Fruit fly (Drosophila melanogaster): Measurements from ENCODE around the gene CG43350.

CG43350 gene

DNA sequence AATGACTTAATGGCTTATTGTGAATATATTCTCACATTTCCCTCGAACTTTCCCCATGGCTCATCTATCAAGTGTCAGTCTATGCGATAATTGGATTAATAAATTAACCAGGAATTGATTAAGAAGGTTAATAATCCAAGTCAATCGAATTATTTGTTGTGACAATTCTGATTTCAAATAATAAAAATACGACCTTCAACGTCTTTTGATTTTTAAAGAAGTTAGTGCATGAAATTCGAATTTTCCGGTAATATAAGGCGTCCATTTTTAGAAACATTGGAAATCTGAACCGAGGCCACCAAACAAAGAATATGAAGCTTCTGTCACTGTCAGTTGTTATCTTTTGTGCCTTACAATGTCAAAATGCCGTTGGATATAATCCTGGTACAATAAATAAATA is at the start of gene CG43350:
Gene CG43350 (plus strand): TSS at position 301 of the 400 bp plus-strand sequence.
- no peak for TF ChIP-seq CG9705 (GFP tag; optimal IDR thresholded peaks at IDR 0.05)
- no peak for TF ChIP-seq Abd-B (GFP tag; optimal IDR thresholded peaks at IDR 0.05)
- TF ChIP-seq lola (GFP tag; optimal IDR thresholded peaks at IDR 0.05) = no peak
- no peak for TF ChIP-seq ey (GFP tag; optimal IDR thresholded peaks at IDR 0.05)
- TF ChIP-seq N (GFP tag; optimal IDR thresholded peaks at IDR 0.05) = no peak
- TF ChIP-seq Hnf4 (GFP tag; optimal IDR thresholded peaks at IDR 0.05) = no peak
- TF ChIP-seq Mio (GFP tag; optimal IDR thresholded peaks at IDR 0.05) = no peak
- no peak for TF ChIP-seq brk (GFP tag; optimal IDR thresholded peaks at IDR 0.05)
- TF ChIP-seq tai (GFP tag; optimal IDR thresholded peaks at IDR 0.05) = no peak

DNA sequence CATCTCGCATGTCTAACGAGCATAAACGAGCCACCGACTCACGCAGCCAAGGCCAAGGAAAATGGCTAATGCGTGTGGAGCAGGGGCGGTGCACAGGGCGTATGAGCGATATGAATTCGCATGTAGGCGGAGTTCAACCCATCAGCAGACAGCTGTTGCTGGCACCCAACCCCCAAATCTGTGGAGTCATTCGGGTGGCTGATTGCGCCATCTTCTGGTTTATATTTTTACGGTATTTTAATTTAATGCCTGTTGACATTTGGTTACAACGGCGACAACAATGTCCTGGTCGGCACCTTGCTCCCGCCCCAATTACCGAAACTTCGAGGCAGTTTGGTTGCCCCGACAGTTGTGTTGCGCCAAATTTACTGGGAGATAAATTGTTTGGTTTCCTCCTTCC is 28.3 kb upstream of the CG43350 start:
- TF ChIP-seq dmrt93B (GFP tag; optimal IDR thresholded peaks at IDR 0.05) (no peak), woc (GFP tag; optimal IDR thresholded peaks at IDR 0.05) (no peak), Abd-B (GFP tag; optimal IDR thresholded peaks at IDR 0.05) (no peak)

DNA sequence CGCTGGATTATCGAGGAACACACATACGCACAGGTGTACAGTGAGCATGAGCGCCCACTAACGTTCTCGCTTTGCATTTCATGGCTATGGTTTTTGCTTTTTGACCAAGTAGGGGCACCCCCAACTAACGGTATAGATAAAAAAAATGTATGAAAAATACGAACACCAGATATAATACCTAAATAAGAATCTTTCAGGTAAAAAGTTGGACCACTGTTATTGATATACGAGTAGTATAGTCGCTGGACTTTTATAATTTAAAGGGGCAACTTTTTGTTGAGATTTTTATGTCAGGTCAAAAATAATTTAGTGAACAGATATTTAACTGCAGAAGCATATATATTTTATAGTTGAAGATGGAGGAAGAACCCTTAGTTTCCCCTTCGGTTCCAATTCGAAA is 21.9 kb upstream of the CG43350 start, which contains the start of gene CG17005:
Gene CG17005 (plus strand): TSS at position 301 of the 400 bp plus-strand sequence.
- TF ChIP-seq foxo (GFP tag; optimal IDR thresholded peaks at IDR 0.05) = no peak
- TF ChIP-seq brk (GFP tag; optimal IDR thresholded peaks at IDR 0.05) = no peak
- TF ChIP-seq Hr83 (GFP tag; optimal IDR thresholded peaks at IDR 0.05; ENCODE audit: poor library complexity, severe bottlenecking) = no peak
- TF ChIP-seq CG9705 (GFP tag; optimal IDR thresholded peaks at IDR 0.05) = no peak
- no peak for TF ChIP-seq HLH106 (tag; optimal IDR thresholded peaks at IDR 0.05)
- TF ChIP-seq N (GFP tag; optimal IDR thresholded peaks at IDR 0.05) = no peak
- no peak for TF ChIP-seq tai (GFP tag; optimal IDR thresholded peaks at IDR 0.05)
- no peak for TF ChIP-seq fru (GFP tag; optimal IDR thresholded peaks at IDR 0.05)
- no peak for TF ChIP-seq Hnf4 (GFP tag; optimal IDR thresholded peaks at IDR 0.05)
- TF ChIP-seq Hr78 (GFP tag; optimal IDR thresholded peaks at IDR 0.05) = no peak
- TF ChIP-seq psq (GFP tag; optimal IDR thresholded peaks at IDR 0.05) = no peak
- no peak for TF ChIP-seq Rel (GFP tag; optimal IDR thresholded peaks at IDR 0.05)
- no peak for TF ChIP-seq Rel (tag; optimal IDR thresholded peaks at IDR 0.05)
- TF ChIP-seq br (GFP tag; optimal IDR thresholded peaks at IDR 0.05) = no peak
- no peak for TF ChIP-seq Dfd (GFP tag; optimal IDR thresholded peaks at IDR 0.05)
- no peak for TF ChIP-seq CG32264 (GFP tag; optimal IDR thresholded peaks at IDR 0.05)
- TF ChIP-seq Myc (optimal IDR thresholded peaks at IDR 0.05) = no peak
- TF ChIP-seq rgr (GFP tag; optimal IDR thresholded peaks at IDR 0.05) = no peak
- no peak for TF ChIP-seq Abd-B (GFP tag; optimal IDR thresholded peaks at IDR 0.05)
- no peak for TF ChIP-seq Vsx2 (GFP tag; optimal IDR thresholded peaks at IDR 0.05; ENCODE audit: partially characterized antibody)
- TF ChIP-seq dmrt93B (GFP tag; optimal IDR thresholded peaks at IDR 0.05) = no peak

dm6 chr2L:9330628-9331027 is 18.7 kb upstream of the CG43350 start, which contains the start of gene Cks30A:
Gene Cks30A (plus strand): TSS chr2L:9330763.
- TF ChIP-seq jim (GFP tag; optimal IDR thresholded peaks at IDR 0.05) = no peak
- no peak for TF ChIP-seq fru (GFP tag; optimal IDR thresholded peaks at IDR 0.05)
- no peak for TF ChIP-seq brk (GFP tag; optimal IDR thresholded peaks at IDR 0.05)
- no peak for TF ChIP-seq Hnf4 (GFP tag; optimal IDR thresholded peaks at IDR 0.05)
- no peak for TF ChIP-seq Dif (GFP tag; optimal IDR thresholded peaks at IDR 0.05; ENCODE audit: partially characterized antibody)
- no peak for TF ChIP-seq Myc (optimal IDR thresholded peaks at IDR 0.05)
- no peak for TF ChIP-seq sv (GFP tag; optimal IDR thresholded peaks at IDR 0.05)
- TF ChIP-seq HLH106 (tag; optimal IDR thresholded peaks at IDR 0.05) = no peak
- no peak for TF ChIP-seq Dfd (GFP tag; optimal IDR thresholded peaks at IDR 0.05)
- no peak for TF ChIP-seq psq (GFP tag; optimal IDR thresholded peaks at IDR 0.05)

DNA sequence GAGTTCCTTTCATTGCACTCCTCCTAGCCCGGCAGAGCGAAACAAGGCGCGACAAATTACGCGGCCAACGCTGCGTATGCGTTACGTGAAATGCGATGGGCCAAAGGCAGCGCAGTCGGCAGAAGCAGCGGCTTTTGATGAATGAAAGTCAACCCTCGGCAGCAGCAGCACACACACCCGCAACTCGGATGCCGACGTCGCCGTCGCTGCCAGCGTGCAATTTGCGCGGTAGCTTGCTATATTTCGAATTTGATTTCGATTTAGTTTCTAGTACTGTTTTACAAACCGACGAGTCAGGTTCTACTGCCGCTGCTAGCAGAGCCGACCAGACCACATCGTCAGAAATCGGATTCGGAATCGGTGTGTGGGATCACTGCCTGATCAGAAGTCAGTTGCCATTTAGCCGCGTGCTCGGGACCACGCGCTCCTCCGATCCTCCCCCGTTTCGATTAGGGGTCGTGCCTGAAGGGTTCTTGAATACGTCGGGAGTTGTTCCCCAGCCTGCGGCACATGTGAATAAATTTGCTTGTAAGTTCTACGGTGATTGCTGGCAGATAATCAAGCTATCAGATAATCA is 16.0 kb upstream of the CG43350 start, which contains the start of gene Eaat1:
Gene Eaat1 (plus strand): TSS at position 268 of the 577 bp plus-strand sequence.
- TF ChIP-seq Vsx2 (GFP tag; optimal IDR thresholded peaks at IDR 0.05; ENCODE audit: partially characterized antibody) (no peak), ey (GFP tag; optimal IDR thresholded peaks at IDR 0.05) (no peak), Rel (GFP tag; optimal IDR thresholded peaks at IDR 0.05) (no peak), Rel (tag; optimal IDR thresholded peaks at IDR 0.05) (peak; percentile 22), OdsH (GFP tag; optimal IDR thresholded peaks at IDR 0.05) (no peak)

dm6 chr2L:9338852-9339251 is 10.5 kb upstream of the CG43350 start:
- TF ChIP-seq dmrt93B (GFP tag; optimal IDR thresholded peaks at IDR 0.05) = no peak
- no peak for TF ChIP-seq Rel (GFP tag; optimal IDR thresholded peaks at IDR 0.05)
- TF ChIP-seq Rel (tag; optimal IDR thresholded peaks at IDR 0.05) = peak; percentile 97
- TF ChIP-seq HLH106 (tag; optimal IDR thresholded peaks at IDR 0.05) = no peak
- no peak for TF ChIP-seq Dif (GFP tag; optimal IDR thresholded peaks at IDR 0.05; ENCODE audit: partially characterized antibody)
- TF ChIP-seq Dfd (GFP tag; optimal IDR thresholded peaks at IDR 0.05) = no peak
- peak; percentile 34 for TF ChIP-seq Hnf4 (GFP tag; optimal IDR thresholded peaks at IDR 0.05)

All from whole organism, wandering third instar larva.